Worm (Caenorhabditis elegans): Measurements from ENCODE around the gene uggt-1.

uggt-1 gene

ce11 chrX:7457154-7457674, 43.6 kb downstream of the uggt-1 start:
- peak; percentile 48 for TF ChIP-seq ref-2 (tag; optimal IDR thresholded peaks at IDR 0.05)
- TF ChIP-seq C38D4.7 (GFP tag; optimal IDR thresholded peaks at IDR 0.05) = peak; percentile 3
- no peak for TF ChIP-seq ceh-30 (tag; optimal IDR thresholded peaks at IDR 0.05)
- no peak for TF ChIP-seq ceh-22 (tag; optimal IDR thresholded peaks at IDR 0.05)
- TF ChIP-seq ceh-31 (tag; optimal IDR thresholded peaks at IDR 0.05) = peak; percentile 41

DNA sequence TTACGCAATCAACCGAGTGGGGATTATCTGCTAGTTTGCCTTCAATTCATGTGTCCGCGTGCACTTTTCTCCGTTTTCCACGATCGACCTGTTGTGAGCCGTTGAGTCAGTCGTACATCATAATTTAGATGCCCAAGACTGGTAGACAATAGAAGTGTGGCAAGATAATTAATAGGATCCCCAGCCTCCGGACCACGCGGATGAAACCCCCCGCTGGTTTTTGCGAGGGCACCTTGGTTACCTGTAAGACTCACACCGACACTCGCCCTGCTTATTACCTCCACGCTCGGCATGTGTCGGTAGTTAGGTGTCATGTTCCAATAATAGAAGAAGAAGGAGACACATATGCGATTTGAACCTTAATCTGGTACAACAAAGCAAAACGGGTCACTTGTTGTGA, 44.8 kb downstream of the uggt-1 start:
- TF ChIP-seq ceh-31 (tag; optimal IDR thresholded peaks at IDR 0.05) (peak; percentile 47), ref-2 (tag; optimal IDR thresholded peaks at IDR 0.05) (peak; percentile 87), Y22D7AL.16 (tag; optimal IDR thresholded peaks at IDR 0.05) (no peak), ceh-14 (tag; optimal IDR thresholded peaks at IDR 0.05) (no peak), T23F11.4 (GFP tag; optimal IDR thresholded peaks at IDR 0.05) (peak; percentile 0), ama-1 (optimal IDR thresholded peaks at IDR 0.05) (no peak), ceh-24 (tag; optimal IDR thresholded peaks at IDR 0.05) (no peak), eyg-1 (tag; optimal IDR thresholded peaks at IDR 0.05) (no peak), unc-42 (tag; optimal IDR thresholded peaks at IDR 0.05) (no peak), sox-2 (GFP tag; IDR thresholded peaks at IDR 0.05) (peak; percentile 30; the same call in 1 of the 2 replicates)

DNA sequence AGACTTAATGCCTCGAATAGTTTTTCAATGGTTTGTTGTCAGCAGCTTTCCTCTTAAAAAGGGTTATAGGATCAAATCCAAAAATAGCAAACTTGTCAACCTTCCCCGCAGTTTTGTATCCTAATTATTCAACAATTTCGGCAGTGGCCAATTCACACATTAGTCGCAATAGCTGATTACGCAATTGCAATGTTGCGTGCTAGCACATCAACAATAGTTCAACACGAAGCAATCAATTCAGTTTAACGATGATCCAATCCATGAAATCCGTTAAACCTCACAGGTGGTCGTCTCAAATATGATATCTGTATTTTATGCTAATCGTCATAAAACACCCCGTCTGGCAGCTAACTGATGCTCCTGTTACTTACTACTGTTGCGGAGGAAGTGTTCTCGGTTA, 48.2 kb downstream of the uggt-1 start:
- TF ChIP-seq tbx-2 (tag; optimal IDR thresholded peaks at IDR 0.05) (no peak), zip-5 (tag; optimal IDR thresholded peaks at IDR 0.05) (no peak), ztf-16 (tag; optimal IDR thresholded peaks at IDR 0.05) (no peak), nfya-1 (tag; optimal IDR thresholded peaks at IDR 0.05) (no peak), lim-6 (tag; optimal IDR thresholded peaks at IDR 0.05) (no peak), unc-55 (GFP tag; optimal IDR thresholded peaks at IDR 0.05) (no peak), ref-2 (tag; optimal IDR thresholded peaks at IDR 0.05) (no peak), rnt-1 (tag; optimal IDR thresholded peaks at IDR 0.05) (no peak), fax-1 (tag; optimal IDR thresholded peaks at IDR 0.05) (no peak), ceh-2 (tag; optimal IDR thresholded peaks at IDR 0.05) (no peak), T23F11.4 (GFP tag; optimal IDR thresholded peaks at IDR 0.05) (no peak), ceh-14 (tag; optimal IDR thresholded peaks at IDR 0.05) (no peak), sox-4 (tag; optimal IDR thresholded peaks at IDR 0.05) (no peak), ceh-22 (tag; optimal IDR thresholded peaks at IDR 0.05) (no peak)

DNA sequence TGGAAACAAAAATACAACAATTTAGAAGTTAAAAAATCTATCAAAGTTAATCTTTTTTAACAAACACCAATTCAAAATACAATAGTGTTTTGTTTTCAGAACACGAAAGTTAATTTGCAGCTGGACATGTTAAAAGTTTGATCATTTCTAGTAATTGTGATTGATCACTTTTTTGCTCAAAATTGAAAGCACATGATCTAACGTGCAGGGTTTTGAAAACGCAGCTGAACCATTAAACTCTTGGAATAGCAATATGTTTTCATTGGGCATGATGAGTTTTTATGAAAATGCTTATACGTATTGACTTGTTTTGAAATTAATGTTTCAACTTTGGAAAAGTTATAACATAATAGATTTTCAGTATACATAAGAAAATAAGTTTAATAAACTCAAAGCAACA, 53.4 kb downstream of the uggt-1 start:
- no peak for TF ChIP-seq sox-2 (GFP tag; IDR thresholded peaks at IDR 0.05)
- TF ChIP-seq ztf-16 (tag; optimal IDR thresholded peaks at IDR 0.05) = no peak
- TF ChIP-seq ceh-31 (tag; optimal IDR thresholded peaks at IDR 0.05) = no peak
- TF ChIP-seq T23F11.4 (GFP tag; optimal IDR thresholded peaks at IDR 0.05) = no peak
- TF ChIP-seq pqm-1 (tag; optimal IDR thresholded peaks at IDR 0.05) = no peak
- no peak for TF ChIP-seq C38D4.7 (GFP tag; optimal IDR thresholded peaks at IDR 0.05)
- TF ChIP-seq unc-3 (GFP tag; conservative IDR thresholded peaks at IDR 0.05) = no peak
- no peak for TF ChIP-seq unc-3 (tag; optimal IDR thresholded peaks at IDR 0.05)
- no peak for TF ChIP-seq pat-9 (tag; optimal IDR thresholded peaks at IDR 0.05)

ce11 chrX:7446485-7446884, 54.3 kb downstream of the uggt-1 start:
- TF ChIP-seq hlh-30 (tag; optimal IDR thresholded peaks at IDR 0.05; ENCODE audit: insufficient read depth) = no peak
- TF ChIP-seq ceh-2 (tag; optimal IDR thresholded peaks at IDR 0.05) = no peak
- TF ChIP-seq ceh-14 (tag; optimal IDR thresholded peaks at IDR 0.05) = no peak
- TF ChIP-seq unc-42 (tag; optimal IDR thresholded peaks at IDR 0.05) = no peak
- TF ChIP-seq nhr-11 (tag; optimal IDR thresholded peaks at IDR 0.05) = no peak
- no peak for TF ChIP-seq ceh-6 (GFP tag; optimal IDR thresholded peaks at IDR 0.05)
- no peak for TF ChIP-seq ceh-31 (tag; optimal IDR thresholded peaks at IDR 0.05)
- TF ChIP-seq tbx-2 (tag; optimal IDR thresholded peaks at IDR 0.05) = no peak
- TF ChIP-seq ama-1 (optimal IDR thresholded peaks at IDR 0.05) = no peak
- TF ChIP-seq pat-9 (tag; optimal IDR thresholded peaks at IDR 0.05) = no peak
- TF ChIP-seq eyg-1 (tag; optimal IDR thresholded peaks at IDR 0.05) = no peak
- no peak for TF ChIP-seq T23F11.4 (GFP tag; optimal IDR thresholded peaks at IDR 0.05)
- TF ChIP-seq unc-3 (GFP tag; conservative IDR thresholded peaks at IDR 0.05) = no peak
- TF ChIP-seq unc-3 (tag; optimal IDR thresholded peaks at IDR 0.05) = no peak

DNA sequence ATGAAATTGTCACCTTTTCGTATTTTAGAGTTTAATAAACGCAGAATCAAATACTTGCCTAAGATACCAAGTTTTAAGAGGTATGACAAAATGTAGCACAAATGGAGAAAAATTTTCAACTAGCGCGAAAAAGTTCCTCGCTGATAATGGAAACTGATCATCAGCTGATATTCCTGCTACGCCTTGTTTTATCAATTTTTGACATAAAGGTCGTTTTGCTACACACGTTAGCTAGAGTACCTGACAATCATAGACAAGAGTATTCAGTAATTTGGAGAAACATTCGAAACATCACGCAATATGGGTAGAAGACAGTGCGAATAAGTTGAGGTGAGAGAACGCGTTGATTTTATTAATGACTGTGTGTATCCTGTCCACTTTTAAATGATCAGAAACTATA, 55.0 kb downstream of the uggt-1 start:
- no peak for TF ChIP-seq nhr-232 (tag; optimal IDR thresholded peaks at IDR 0.05)
- no peak for TF ChIP-seq ets-4 (tag; optimal IDR thresholded peaks at IDR 0.05)
- TF ChIP-seq ztf-16 (tag; optimal IDR thresholded peaks at IDR 0.05) = no peak
- peak; percentile 28 for TF ChIP-seq elt-2 (tag; optimal IDR thresholded peaks at IDR 0.05)
